Fruit fly (Drosophila melanogaster) whole organism, embryonic: ENCODE measurements around the gene CG43339.

Experiments
- ATbp ChIP-seq: fragments of 200-800 bp; sonication (Bioruptor generic); optimal IDR thresholded peaks from 2 replicates; lab custom pipeline; 2017; ENCODE audit warnings: missing biosample characterization, mild to moderate bottlenecking, missing genetic modification characterization, missing genetic modification reagents
- CG10462 ChIP-seq: fragments of 200-800 bp; sonication (Bioruptor generic); optimal IDR thresholded peaks from 2 replicates; lab custom pipeline; 2016; ENCODE audit warnings: missing biosample characterization, missing genetic modification characterization
- CG11093 ChIP-seq: fragments of 200-800 bp; sonication (Bioruptor generic); IDR thresholded peaks from 3 replicates; pipeline ENCODE4 v1.3.6; 2022; ENCODE audit warnings: missing biosample characterization, missing genetic modification characterization
- CG12236 ChIP-seq: fragments of 200-800 bp; sonication (Bioruptor generic); optimal IDR thresholded peaks from 2 replicates; lab custom pipeline; 2016; ENCODE audit warnings: missing biosample characterization, missing genetic modification characterization
- CG13123 ChIP-seq: fragments of 200-800 bp; sonication (Bioruptor generic); optimal IDR thresholded peaks from 2 replicates; lab custom pipeline; 2016; ENCODE audit warnings: missing biosample characterization, missing genetic modification characterization
- CG15479 ChIP-seq: fragments of 200-800 bp; sonication (Bioruptor generic); optimal IDR thresholded peaks from 3 replicates; lab custom pipeline; 2019; ENCODE audit warnings: missing biosample characterization, mild to moderate bottlenecking, missing genetic modification characterization, moderate library complexity
- CG17912 ChIP-seq: fragments of 200-800 bp; sonication (Bioruptor generic); optimal IDR thresholded peaks from 2 replicates; lab custom pipeline; 2018; ENCODE audit warnings: missing biosample characterization, mild to moderate bottlenecking, missing genetic modification characterization
- CG32767 ChIP-seq: fragments of 200-800 bp; sonication (Bioruptor generic); IDR thresholded peaks from 2 replicates; pipeline ENCODE4 v1.3.6; 2022; ENCODE audit warnings: missing biosample characterization, missing genetic modification characterization
- CG34422 ChIP-seq: fragments of 200-800 bp; sonication (Bioruptor generic); IDR thresholded peaks from 3 replicates; pipeline ENCODE4 v1.3.6; 2022; ENCODE audit warnings: missing biosample characterization, missing genetic modification characterization
- CG6654 ChIP-seq: fragments of 200-800 bp; sonication (Bioruptor generic); optimal IDR thresholded peaks from 2 replicates; lab custom pipeline; 2017; ENCODE audit warnings: missing biosample characterization, mild to moderate bottlenecking, missing genetic modification characterization
- CG7786 ChIP-seq: fragments of 200-800 bp; sonication (Bioruptor generic); optimal IDR thresholded peaks from 2 replicates; lab custom pipeline; 2016; ENCODE audit warnings: missing biosample characterization, missing genetic modification characterization
- CG9876 ChIP-seq: fragments of 200-800 bp; sonication (Bioruptor generic); optimal IDR thresholded peaks from 2 replicates; lab custom pipeline; 2016; ENCODE audit warnings: missing biosample characterization, missing genetic modification characterization
- CG9932 ChIP-seq: fragments of 200-800 bp; sonication (Bioruptor generic); IDR thresholded peaks from 2 replicates; pipeline ENCODE4 v1.3.6; 2022; ENCODE audit warnings: missing biosample characterization, missing genetic modification characterization
- Camta ChIP-seq: fragments of 200-800 bp; sonication (Bioruptor generic); optimal IDR thresholded peaks from 2 replicates; lab custom pipeline; 2016; ENCODE audit warnings: missing biosample characterization, missing genetic modification characterization
- Dbx ChIP-seq: fragments of 200-800 bp; sonication (Bioruptor generic); IDR thresholded peaks from 3 replicates; pipeline ENCODE4 v1.3.6; 2022; ENCODE audit warnings: missing biosample characterization, missing genetic modification characterization
- Dip2 ChIP-seq: fragments of 200-800 bp; sonication (Bioruptor generic); IDR thresholded peaks from 2 replicates; pipeline ENCODE4 v1.3.6; 2022; ENCODE audit warnings: missing biosample characterization, missing genetic modification characterization
- Doc3 ChIP-seq: fragments of 200-800 bp; sonication (Bioruptor generic); IDR thresholded peaks from 3 replicates; pipeline ENCODE4 v1.3.6; 2022; ENCODE audit warnings: missing biosample characterization, missing genetic modification characterization; ENCODE audit not compliant: partially characterized antibody
- Fer2 ChIP-seq: fragments of 200-800 bp; sonication (Bioruptor generic); optimal IDR thresholded peaks from 2 replicates; lab custom pipeline; 2018; ENCODE audit warnings: missing biosample characterization, mild to moderate bottlenecking, missing genetic modification characterization, moderate library complexity
- H15 ChIP-seq: fragments of 200-800 bp; sonication (Bioruptor generic); IDR thresholded peaks from 3 replicates; pipeline ENCODE4 v1.3.6; 2022; ENCODE audit warnings: missing biosample characterization, missing genetic modification characterization
- Hmr ChIP-seq: fragments of 200-800 bp; sonication (Bioruptor generic); optimal IDR thresholded peaks from 3 replicates; lab custom pipeline; 2017; ENCODE audit warnings: mild to moderate bottlenecking, missing biosample characterization, missing genetic modification reagents, missing genetic modification characterization
- Hr51 ChIP-seq, 2 experiments: fragments of 200-800 bp; sonication (Bioruptor generic); optimal IDR thresholded peaks; 2 replicates in 1 of 2; 3 replicates in 1 of 2; lab custom pipeline; 2016 to 2018; ENCODE audit warnings: missing biosample characterization in 2 of 2, missing genetic modification characterization in 2 of 2, mild to moderate bottlenecking in 1 of 2, moderate library complexity in 1 of 2
- Kr ChIP-seq: fragments of 200-800 bp; sonication (Bioruptor generic); optimal IDR thresholded peaks from 2 replicates; lab custom pipeline; 2017; ENCODE audit warnings: missing biosample characterization, mild to moderate bottlenecking, missing genetic modification characterization
- Med ChIP-seq: fragments of 200-800 bp; sonication (Bioruptor generic); peaks from one replicate; lab custom pipeline; 2016; ENCODE audit warnings: missing biosample characterization, missing genetic modification characterization, mild to moderate bottlenecking, inconsistent platforms, moderate library complexity
- Nf-YC ChIP-seq: fragments of 200-800 bp; optimal IDR thresholded peaks from 3 replicates; lab custom pipeline; 2019; ENCODE audit warnings: missing biosample characterization, mild to moderate bottlenecking, missing genetic modification characterization, moderate library complexity
- Ravus ChIP-seq: fragments of 200-800 bp; sonication (Bioruptor generic); IDR thresholded peaks from 2 replicates; pipeline ENCODE4 v1.3.6; 2022; ENCODE audit warnings: missing biosample characterization, missing genetic modification characterization
- Rfx ChIP-seq: fragments of 200-800 bp; sonication (Bioruptor generic); IDR thresholded peaks from 2 replicates; pipeline ENCODE4 v1.3.6; 2022; ENCODE audit warnings: missing biosample characterization, missing genetic modification characterization
- Sox100B ChIP-seq: fragments of 200-800 bp; sonication (Bioruptor generic); optimal IDR thresholded peaks from 3 replicates; lab custom pipeline; 2018; ENCODE audit warnings: missing biosample characterization, mild to moderate bottlenecking, missing genetic modification characterization
- Sox102F ChIP-seq: fragments of 200-800 bp; sonication (Bioruptor generic); optimal IDR thresholded peaks from 2 replicates; lab custom pipeline; 2018; ENCODE audit warnings: missing biosample characterization, mild to moderate bottlenecking, missing genetic modification characterization, moderate library complexity
- Sry-δ ChIP-seq: fragments of 200-800 bp; sonication (Bioruptor generic); optimal IDR thresholded peaks from 2 replicates; lab custom pipeline; 2016; ENCODE audit warnings: missing biosample characterization, missing genetic modification characterization
- Stat92E ChIP-seq, 3 experiments: fragments of >200 bp in 2 of 3; fragments of 200-800 bp in 1 of 3; sonication (Bioruptor generic) in 1 of 3; optimal IDR thresholded peaks; 2 replicates each; lab custom pipeline; 2017 to 2019; ENCODE audit warnings: missing biosample characterization in 3 of 3, missing genetic modification characterization in 3 of 3, mild to moderate bottlenecking in 1 of 3, moderate library complexity in 1 of 3
- Trl ChIP-seq, 3 experiments: fragments of >200 bp in 2 of 3; fragments of 200-800 bp in 1 of 3; sonication (Bioruptor generic) in 1 of 3; optimal IDR thresholded peaks; 2 replicates in 1 of 3; 3 replicates in 2 of 3; lab custom pipeline; 2016 to 2017; ENCODE audit warnings: missing biosample characterization in 1 of 3, missing genetic modification characterization in 1 of 3
- abd-A ChIP-seq: fragments of 200-800 bp; sonication (Bioruptor generic); optimal IDR thresholded peaks from 3 replicates; lab custom pipeline; 2019; ENCODE audit warnings: missing biosample characterization, mild to moderate bottlenecking, missing genetic modification characterization, moderate library complexity
- ase ChIP-seq: fragments of 200-800 bp; sonication (Bioruptor generic); IDR thresholded peaks from 3 replicates; pipeline ENCODE4 v1.3.6; 2022; ENCODE audit warnings: missing biosample characterization, missing genetic modification characterization
- bbx ChIP-seq: fragments of 200-800 bp; sonication (Bioruptor generic); IDR thresholded peaks from 2 replicates; pipeline ENCODE4 v1.3.6; 2022; ENCODE audit warnings: missing biosample characterization, missing genetic modification characterization; ENCODE audit not compliant: partially characterized antibody
- caup ChIP-seq: fragments of 200-800 bp; sonication (Bioruptor generic); optimal IDR thresholded peaks from 3 replicates; lab custom pipeline; 2017; ENCODE audit warnings: missing biosample characterization, mild to moderate bottlenecking, missing genetic modification characterization, moderate library complexity; ENCODE audit not compliant: severe bottlenecking
- chn ChIP-seq: fragments of 200-800 bp; sonication (Bioruptor generic); optimal IDR thresholded peaks from 2 replicates; lab custom pipeline; 2016; ENCODE audit warnings: missing biosample characterization, missing genetic modification characterization
- eyg ChIP-seq: fragments of 200-800 bp; sonication (Bioruptor generic); optimal IDR thresholded peaks from 3 replicates; lab custom pipeline; 2016; ENCODE audit warnings: missing biosample characterization, missing genetic modification characterization
- gce ChIP-seq: fragments of 200-800 bp; sonication (Bioruptor generic); IDR thresholded peaks from 3 replicates; pipeline ENCODE4 v1.3.6; 2022; ENCODE audit warnings: missing biosample characterization, missing genetic modification characterization
- grn ChIP-seq: fragments of 200-800 bp; sonication (Bioruptor generic); optimal IDR thresholded peaks from 3 replicates; lab custom pipeline; 2017; ENCODE audit warnings: missing biosample characterization, missing genetic modification characterization
- jing ChIP-seq: fragments of 200-800 bp; sonication (Bioruptor generic); optimal IDR thresholded peaks from 2 replicates; lab custom pipeline; 2018; ENCODE audit warnings: missing biosample characterization, mild to moderate bottlenecking, missing genetic modification characterization
- jumu ChIP-seq: fragments of 200-800 bp; sonication (Bioruptor generic); optimal IDR thresholded peaks from 3 replicates; lab custom pipeline; 2016; ENCODE audit warnings: missing biosample characterization, missing genetic modification characterization
- kay ChIP-seq: fragments of 200-800 bp; sonication (Bioruptor generic); optimal IDR thresholded peaks from 2 replicates; lab custom pipeline; 2016; ENCODE audit warnings: missing biosample characterization, missing genetic modification characterization
- ken ChIP-seq: fragments of 200-800 bp; sonication (Bioruptor generic); IDR thresholded peaks from 3 replicates; pipeline ENCODE4 v1.3.6; 2022; ENCODE audit warnings: missing biosample characterization, missing genetic modification characterization
- luna ChIP-seq: fragments of 200-800 bp; sonication (Bioruptor generic); optimal IDR thresholded peaks from 2 replicates; lab custom pipeline; 2016; ENCODE audit warnings: missing biosample characterization, missing genetic modification characterization
- mirr ChIP-seq: fragments of 200-800 bp; sonication (Bioruptor generic); optimal IDR thresholded peaks from 3 replicates; lab custom pipeline; 2018; ENCODE audit warnings: missing biosample characterization, mild to moderate bottlenecking, missing genetic modification characterization
- pho ChIP-seq: fragments of 200-800 bp; sonication (Bioruptor generic); optimal IDR thresholded peaks from 2 replicates; lab custom pipeline; 2016; ENCODE audit warnings: missing biosample characterization, missing genetic modification characterization
- slou ChIP-seq: fragments of 200-800 bp; sonication (Bioruptor generic); optimal IDR thresholded peaks from 3 replicates; lab custom pipeline; 2016; ENCODE audit warnings: missing biosample characterization, missing genetic modification characterization
- twi ChIP-seq: fragments of 200-800 bp; optimal IDR thresholded peaks from 2 replicates; lab custom pipeline; 2019; ENCODE audit warnings: missing biosample characterization, mild to moderate bottlenecking, missing genetic modification characterization, moderate library complexity
- unpg ChIP-seq: fragments of 200-800 bp; sonication (Bioruptor generic); optimal IDR thresholded peaks from 3 replicates; lab custom pipeline; 2018; ENCODE audit warnings: missing biosample characterization, mild to moderate bottlenecking, missing genetic modification characterization, moderate library complexity
- yki ChIP-seq: fragments of >200 bp; optimal IDR thresholded peaks from 3 replicates; lab custom pipeline; 2018

Gene CG43339

DNA sequence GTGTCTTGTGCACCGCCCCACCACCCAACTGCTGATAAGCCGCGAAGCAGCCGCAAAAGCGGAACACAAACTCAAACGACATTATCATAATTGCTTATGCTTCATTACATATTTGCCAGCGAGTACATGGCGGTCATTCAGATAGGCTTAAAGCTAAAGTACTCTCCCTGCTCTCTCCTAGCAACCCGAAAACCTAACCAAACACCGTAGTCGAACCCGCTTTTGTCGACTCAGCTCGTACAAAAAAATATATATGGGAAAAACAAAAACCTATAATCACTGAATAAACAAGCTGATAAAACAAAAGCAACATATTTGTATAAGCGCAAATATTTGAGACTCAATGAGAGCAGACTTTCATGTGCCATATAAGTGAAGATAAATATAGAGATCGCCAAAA is 46.1 kb downstream of the CG43339 start (continued):
- TF ChIP-seq CG15479 (GFP tag; lab: Kevin White, UChicago) (peak; percentile 78), Ravus (GFP tag; lab: Robert Waterston, UW) (no peak), Sox100B (GFP tag; lab: Kevin White, UChicago) (peak; percentile 75), caup (GFP tag; lab: Kevin White, UChicago) (peak; percentile 92), pho (GFP tag; lab: Kevin White, UChicago) (peak; percentile 85), Dip2 (GFP tag; lab: Robert Waterston, UW) (no peak), Rfx (GFP tag; lab: Robert Waterston, UW) (peak; percentile 67; the same call in 1 of the 2 replicates), grn (GFP tag; lab: Kevin White, UChicago) (peak; percentile 87), Camta (peak; percentile 88), H15 (GFP tag; lab: Robert Waterston, UW) (no peak), Dbx (GFP tag; lab: Robert Waterston, UW) (peak; percentile 81; the same call in 2 of the 3 replicates), yki (lab: Kevin White, UChicago) (no peak), jumu (peak; percentile 46), Sox102F (peak; percentile 80), CG34422 (peak; percentile 67; the same call in 1 of the 3 replicates), Doc3 (GFP tag; lab: Robert Waterston, UW) (no peak), CG9876 (GFP tag; lab: Kevin White, UChicago) (peak; percentile 52), Med (GFP tag; lab: Kevin White, UChicago) (peak; percentile 96), Trl (optimal IDR thresholded peaks at IDR 0.05; lab: Kevin White, UChicago) (peak in 1 of 2 experiments; percentile 0), Trl (GFP tag; optimal IDR thresholded peaks at IDR 0.05; lab: Kevin White, UChicago) (peak; percentile 85), twi (peak; percentile 42), CG6654 (GFP tag; lab: Kevin White, UChicago) (peak; percentile 22), CG32767 (GFP tag; lab: Robert Waterston, UW) (peak; percentile 65), Stat92E (GFP tag; optimal IDR thresholded peaks at IDR 0.05; lab: Kevin White, UChicago) (peak in 1 of 3 experiments; percentile 12), CG9932 (peak; percentile 18), jing (no peak), Hr51 (GFP tag; optimal IDR thresholded peaks at IDR 0.05; lab: Kevin White, UChicago) (peak; percentile 59 to 83), abd-A (tag; lab: Kevin White, UChicago) (no peak), CG17912 (GFP tag; lab: Kevin White, UChicago) (peak; percentile 40), ATbp (GFP tag; lab: Kevin White, UChicago) (peak; percentile 98), CG11093 (GFP tag; lab: Robert Waterston, UW) (peak; percentile 54; the same call in 1 of the 3 replicates), ase (GFP tag; lab: Robert Waterston, UW) (no peak), CG10462 (GFP tag; lab: Kevin White, UChicago) (peak; percentile 78), CG7786 (GFP tag; lab: Kevin White, UChicago) (peak; percentile 72), slou (GFP tag; lab: Kevin White, UChicago) (peak; percentile 12), CG13123 (GFP tag; lab: Kevin White, UChicago) (peak; percentile 81), luna (GFP tag; lab: Kevin White, UChicago) (peak; percentile 62), Hmr (peak; percentile 96), bbx (GFP tag; lab: Robert Waterston, UW) (no peak), unpg (GFP tag; lab: Kevin White, UChicago) (peak; percentile 79), eyg (GFP tag; lab: Kevin White, UChicago) (peak; percentile 90), gce (GFP tag; lab: Robert Waterston, UW) (peak; percentile 55; the same call in 1 of the 3 replicates), Fer2 (tag; lab: Kevin White, UChicago) (peak; percentile 58), mirr (GFP tag; lab: Kevin White, UChicago) (peak; percentile 68), Nf-YC (tag; lab: Kevin White, UChicago) (peak; percentile 13), kay (peak; percentile 79), CG12236 (GFP tag; lab: Kevin White, UChicago) (peak; percentile 92), ken (0 out of 3 replicates have a peak, but pooled peaks have one; percentile 46), chn (GFP tag; lab: Kevin White, UChicago) (peak; percentile 33), Kr (GFP tag; lab: Kevin White, UChicago) (peak; percentile 67), Sry-δ (peak; percentile 45)
